Worm (Caenorhabditis elegans) whole organism, midembryonic: ENCODE measurements around the gene C06G4.6.

Source experiments
- T22C8.4 ChIP-seq: fragments of 200-800 bp; sonication (Bioruptor generic); IDR thresholded peaks from 2 replicates; pipeline ENCODE4 v1.3.6; 2022; ENCODE audit warnings: missing genetic modification characterization, missing compliant biosample characterization
- cog-1 ChIP-seq: sonication (generic microtip); optimal IDR thresholded peaks from 2 replicates; lab custom pipeline; 2016; ENCODE audit warnings: missing genetic modification characterization, missing compliant biosample characterization
- med-1 ChIP-seq: sonication (generic microtip); optimal IDR thresholded peaks from 2 replicates; lab custom pipeline; 2017; ENCODE audit warnings: missing genetic modification characterization, mild to moderate bottlenecking, missing compliant biosample characterization, antibody characterized with exemption, missing genetic modification reagents; ENCODE audit not compliant: insufficient read depth
- tab-1 ChIP-seq: fragments of 200-800 bp; sonication (Bioruptor generic); IDR thresholded peaks from 2 replicates; pipeline ENCODE4 v1.3.6; 2022; ENCODE audit warnings: missing genetic modification characterization, missing compliant biosample characterization
- ztf-23 ChIP-seq: fragments of 200-800 bp; sonication (Bioruptor generic); IDR thresholded peaks from 2 replicates; pipeline ENCODE4 v1.3.6; 2022; ENCODE audit warnings: missing genetic modification reagents, missing genetic modification characterization, missing compliant biosample characterization

DNA sequence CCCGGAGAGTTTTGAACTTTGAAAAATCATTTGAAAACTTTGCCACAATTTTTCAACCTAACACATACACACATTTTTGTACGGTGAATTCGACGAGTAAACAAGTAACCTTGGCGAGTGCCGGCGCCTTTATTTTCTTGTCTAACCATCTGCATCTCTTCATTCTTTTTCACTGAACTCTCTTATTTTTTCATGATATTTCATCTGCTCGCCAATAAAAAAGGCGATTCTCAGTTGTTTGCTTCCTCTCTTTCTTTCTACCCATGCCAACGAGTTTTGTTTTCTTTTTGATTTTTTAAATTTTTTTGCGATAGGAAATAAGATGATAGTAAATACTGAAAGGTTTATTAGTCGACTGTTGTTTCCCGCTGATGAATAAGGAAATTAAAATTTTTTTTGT lies 25.5 kb upstream of the C06G4.6 start:
- TF ChIP-seq ztf-23 (GFP tag; lab: Robert Waterston, UW) (no peak), cog-1 (tag; lab: Kevin White, UChicago) (no peak), med-1 (GFP tag; lab: Kevin White, UChicago) (no peak), tab-1 (no peak), T22C8.4 (GFP tag; lab: Robert Waterston, UW) (no peak)
